Worm (Caenorhabditis elegans) whole organism, early embryonic: Measurements from ENCODE around the gene frpr-6.

ENCODE experiments used
- ama-1 ChIP-seq: fragments of 150-350 bp; optimal IDR thresholded peaks from 2 replicates; lab custom pipeline; 2014
- ceh-36 ChIP-seq: sonication (generic microtip); optimal IDR thresholded peaks from 2 replicates; lab custom pipeline; 2016; ENCODE audit warnings: missing genetic modification characterization, inconsistent platforms, missing compliant biosample characterization
- ets-7 ChIP-seq: sonication (generic microtip); optimal IDR thresholded peaks from 2 replicates; lab custom pipeline; 2016; ENCODE audit warnings: missing genotype, missing genetic modification characterization, missing compliant biosample characterization
- pes-1 ChIP-seq: fragments of 200-800 bp; sonication (Bioruptor generic); IDR thresholded peaks from 2 replicates; pipeline ENCODE4 v1.3.6; 2022; ENCODE audit warnings: missing genetic modification reagents, missing genetic modification characterization, missing compliant biosample characterization
- scrt-1 ChIP-seq: fragments of 200-800 bp; sonication (Bioruptor generic); IDR thresholded peaks from 2 replicates; pipeline ENCODE4 v1.3.6; 2022; ENCODE audit warnings: missing genetic modification characterization, missing compliant biosample characterization
- tbx-37 ChIP-seq: fragments of 200-800 bp; sonication (Bioruptor generic); conservative IDR thresholded peaks from 2 replicates; pipeline ENCODE4 v1.3.6; 2022; ENCODE audit warnings: missing genetic modification reagents, missing genetic modification characterization, missing compliant biosample characterization

ce11 chrV:9053235-9053634 is 47.7 kb downstream of the frpr-6 start:
- no peak for TF ChIP-seq ceh-36 (tag; lab: Kevin White, UChicago)
- TF ChIP-seq scrt-1 (GFP tag; lab: Robert Waterston, UW) = no peak
- no peak for TF ChIP-seq ama-1
- no peak for TF ChIP-seq tbx-37
- TF ChIP-seq pes-1 (GFP tag; lab: Robert Waterston, UW) = no peak
- TF ChIP-seq ets-7 (tag; lab: Kevin White, UChicago) = no peak
